Worm (Caenorhabditis elegans): Measurements from ENCODE around the gene pzf-1.
"Not testable (repeated sequence)": the region's sequence is repeated elsewhere in the genome, so short reads cannot be mapped to it uniquely, and the experiment has no call there.

The pzf-1 gene

DNA sequence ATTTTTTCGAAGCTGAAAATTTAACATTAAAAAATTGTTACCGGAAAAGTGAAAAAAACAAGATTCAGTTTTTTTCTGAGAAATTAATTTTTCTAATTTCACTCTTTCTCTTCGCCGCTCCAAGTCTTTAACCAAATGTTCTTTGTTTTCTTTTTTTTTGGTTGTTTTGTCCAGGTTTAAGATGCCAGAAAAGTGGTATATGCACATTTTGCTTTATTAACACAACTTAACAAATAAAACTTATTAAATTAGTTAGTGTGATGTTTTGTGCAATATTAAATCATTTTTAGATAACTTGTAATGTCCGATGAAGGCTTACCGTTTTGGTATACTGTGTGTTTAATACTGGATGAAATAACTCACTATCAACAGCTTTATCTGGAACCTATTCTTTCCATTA, 14.9 kb upstream of the pzf-1 start, which contains the start of gene srw-53:
TSS of gene srw-53 (plus strand) at position 301 of the 400 bp plus-strand sequence.
- TF ChIP-seq attf-3 (GFP tag; conservative IDR thresholded peaks at IDR 0.05), result no peak
- TF ChIP-seq lsy-27 (tag; optimal IDR thresholded peaks at IDR 0.05; ENCODE audit: borderline replicate concordance, insufficient read depth), result no peak
- no peak for TF ChIP-seq attf-6 (GFP tag; IDR thresholded peaks at IDR 0.05)
- TF ChIP-seq athp-1 (tag; optimal IDR thresholded peaks at IDR 0.05), result no peak
- no peak for TF ChIP-seq tlf-1 (GFP tag; optimal IDR thresholded peaks at IDR 0.05)
- TF ChIP-seq ztf-26 (tag; optimal IDR thresholded peaks at IDR 0.05), result no peak
- TF ChIP-seq sea-2 (GFP tag; IDR thresholded peaks at IDR 0.05), result no peak
- TF ChIP-seq T26A5.8 (tag; optimal IDR thresholded peaks at IDR 0.05), result no peak
- no peak for TF ChIP-seq ama-1 (optimal IDR thresholded peaks at IDR 0.05)
- no peak for TF ChIP-seq ama-1 (GFP tag; optimal IDR thresholded peaks at IDR 0.05)
- no peak for TF ChIP-seq zim-3 (tag; optimal IDR thresholded peaks at IDR 0.05)
- no peak for TF ChIP-seq ztf-22 (GFP tag; optimal IDR thresholded peaks at IDR 0.05)
- TF ChIP-seq K11D2.4 (GFP tag; IDR thresholded peaks at IDR 0.05), result no peak
- TF ChIP-seq ztf-28 (GFP tag; IDR thresholded peaks at IDR 0.05), result no peak
- TF ChIP-seq bed-1 (GFP tag; IDR thresholded peaks at IDR 0.05), result no peak
- no peak for TF ChIP-seq snpc-1.3 (tag; optimal IDR thresholded peaks at IDR 0.05; ENCODE audit: insufficient read depth)

DNA sequence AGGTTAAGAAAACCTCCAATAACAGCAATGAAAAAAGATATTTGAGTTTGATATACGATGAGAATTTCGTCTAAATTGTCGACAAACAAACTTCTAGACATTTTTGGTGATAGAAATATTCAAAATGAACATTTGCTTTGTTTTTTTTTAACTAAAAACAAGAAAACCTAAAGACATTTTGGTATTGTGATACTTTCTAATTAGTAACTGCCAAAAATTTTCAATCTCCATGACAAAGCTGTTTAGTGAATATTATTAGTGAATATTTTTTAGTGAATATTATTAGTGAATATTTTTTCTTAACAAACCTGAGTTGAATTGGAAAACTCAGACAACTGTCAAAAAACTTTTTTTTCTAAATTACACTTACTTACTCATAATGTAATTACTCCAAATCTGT, 12.0 kb upstream of the pzf-1 start, which contains the start of gene srw-55:
TSS of gene srw-55 (minus strand) at position 101 of the 400 bp plus-strand sequence.
- TF ChIP-seq atf-7 (tag; optimal IDR thresholded peaks at IDR 0.05), result no peak
- TF ChIP-seq egl-18 (GFP tag; IDR thresholded peaks at IDR 0.05), result no peak
- no peak for TF ChIP-seq pha-4 (tag; optimal IDR thresholded peaks at IDR 0.05)
- no peak for TF ChIP-seq nhr-27 (tag; optimal IDR thresholded peaks at IDR 0.05)
- no peak for TF ChIP-seq C17E4.6 (GFP tag; IDR thresholded peaks at IDR 0.05)
- no peak for TF ChIP-seq ztf-26 (tag; optimal IDR thresholded peaks at IDR 0.05)
- no peak for TF ChIP-seq sptf-2 (GFP tag; optimal IDR thresholded peaks at IDR 0.05)
- TF ChIP-seq nfyb-1 (GFP tag; IDR thresholded peaks at IDR 0.05), result no peak
- no peak for TF ChIP-seq hrde-1 (tag; optimal IDR thresholded peaks at IDR 0.05; ENCODE audit: borderline replicate concordance)
- no peak for TF ChIP-seq Y95B8A.8 (GFP tag; IDR thresholded peaks at IDR 0.05)
- no peak for TF ChIP-seq ceh-100 (GFP tag; IDR thresholded peaks at IDR 0.05)
- no peak for TF ChIP-seq mel-28 (tag; optimal IDR thresholded peaks at IDR 0.05; ENCODE audit: borderline replicate concordance)
- TF ChIP-seq ceh-91 (GFP tag; IDR thresholded peaks at IDR 0.05), result no peak
- TF ChIP-seq aptf-2 (GFP tag; conservative IDR thresholded peaks at IDR 0.05), result no peak
- TF ChIP-seq ets-4 (GFP tag; optimal IDR thresholded peaks at IDR 0.05), result no peak

DNA sequence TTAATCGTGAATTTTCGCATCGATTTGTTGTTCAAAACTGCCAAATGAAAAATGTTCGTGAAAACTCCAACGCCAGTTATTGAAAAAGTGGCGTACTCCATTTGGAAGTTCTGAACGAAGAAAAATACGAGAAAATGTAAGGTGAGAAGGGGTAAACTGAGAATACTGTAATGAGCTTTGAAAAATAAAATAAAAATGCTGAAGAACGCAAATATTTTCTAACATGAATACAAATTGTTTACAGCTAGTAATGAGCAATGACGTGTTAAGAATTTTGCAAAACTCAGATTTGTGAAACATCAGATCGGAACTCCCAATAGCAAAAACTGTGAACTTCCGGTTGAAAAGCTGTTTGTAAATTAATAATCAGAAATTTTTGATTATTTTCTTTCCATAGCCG, 4.2 kb upstream of the pzf-1 start, which contains the start of gene srw-26:
TSS of gene srw-26 (minus strand) at position 101 of the 400 bp plus-strand sequence.
- TF ChIP-seq madf-6 (GFP tag; IDR thresholded peaks at IDR 0.05), result no peak

DNA sequence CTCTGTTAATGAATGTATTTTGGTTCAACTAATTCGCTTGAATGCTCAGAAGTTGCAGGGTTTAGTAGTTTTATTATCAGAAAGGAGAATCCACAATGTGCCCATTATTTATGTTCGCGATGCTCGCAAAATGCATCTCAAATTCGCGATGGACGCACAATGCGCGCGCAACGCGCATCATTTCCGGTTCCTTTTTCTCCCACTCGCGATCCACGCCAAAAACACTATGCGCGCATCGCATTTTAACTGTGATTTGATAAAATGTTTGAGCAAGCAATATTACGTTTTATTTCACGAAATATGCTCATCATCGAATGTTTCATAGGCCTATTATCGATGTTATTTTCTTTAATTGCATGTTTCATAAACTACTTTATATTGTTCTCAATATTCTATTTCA, 1.7 kb upstream of the pzf-1 start, which contains the start of gene srbc-77:
TSS of gene srbc-77 (plus strand) at position 301 of the 400 bp plus-strand sequence.
- not testable (repeated sequence) for TF ChIP-seq akir-1 (GFP tag; optimal IDR thresholded peaks at IDR 0.05); chd-7 (tag; optimal IDR thresholded peaks at IDR 0.05); F37B4.10 (GFP tag; IDR thresholded peaks at IDR 0.05)

Measured in whole organism, young adult.